Worm (Caenorhabditis elegans) whole organism, L2 larva: ENCODE data around the gene srbc-32.

ENCODE experiments used
- crh-2 ChIP-seq: sonication (generic microtip); optimal IDR thresholded peaks from 2 replicates; lab custom pipeline; 2017; ENCODE audit warnings: missing biosample characterization, missing genetic modification characterization
- elt-1 ChIP-seq: fragments of 150-350 bp; optimal IDR thresholded peaks from 2 replicates; lab custom pipeline; 2014; ENCODE audit warnings: missing biosample characterization, missing genetic modification characterization
- unc-39 ChIP-seq: fragments of 150-350 bp; optimal IDR thresholded peaks from 2 replicates; lab custom pipeline; 2014; ENCODE audit warnings: missing biosample characterization, missing genetic modification characterization
- ztf-4 ChIP-seq: fragments of 150-350 bp; optimal IDR thresholded peaks from 2 replicates; lab custom pipeline; 2014; ENCODE audit warnings: missing biosample characterization, missing genetic modification characterization

ce11 chrV:3530403-3530802 is 43.6 kb upstream of the srbc-32 start, which contains the start of gene srbc-66:
- TF ChIP-seq unc-39 (tag; lab: Kevin White, UChicago) (no peak), ztf-4 (tag; lab: Kevin White, UChicago) (no peak), elt-1 (no peak), crh-2 (tag; lab: Kevin White, UChicago) (no peak)
